Fruit fly (Drosophila melanogaster): ENCODE measurements around the gene Veneno.

Gene Veneno

dm6 chr3R:8354458-8354857 is 7.9 kb downstream of the Veneno start (continued):
- no peak for TF ChIP-seq Lpt (GFP tag; optimal IDR thresholded peaks at IDR 0.05)
- peak; percentile 38; the same call in 1 of the 2 replicates for TF ChIP-seq CG11294 (GFP tag; IDR thresholded peaks at IDR 0.05)
- TF ChIP-seq acj6 (GFP tag; optimal IDR thresholded peaks at IDR 0.05) = peak; percentile 45
- TF ChIP-seq fd85E (GFP tag; optimal IDR thresholded peaks at IDR 0.05) = no peak
- no peak for TF ChIP-seq Ets96B (tag; optimal IDR thresholded peaks at IDR 0.05)
- TF ChIP-seq Sox14 (GFP tag; optimal IDR thresholded peaks at IDR 0.05) = peak; percentile 39
- TF ChIP-seq CG31627 (GFP tag; optimal IDR thresholded peaks at IDR 0.05) = peak; percentile 63
- TF ChIP-seq Hr39 (GFP tag; optimal IDR thresholded peaks at IDR 0.05) = peak; percentile 59
- TF ChIP-seq CG9139 (GFP tag; optimal IDR thresholded peaks at IDR 0.05) = no peak
- peak; percentile 7 for TF ChIP-seq CG6276 (GFP tag; optimal IDR thresholded peaks at IDR 0.05)
- TF ChIP-seq spab (GFP tag; optimal IDR thresholded peaks at IDR 0.05) = no peak
- TF ChIP-seq vri (GFP tag; optimal IDR thresholded peaks at IDR 0.05) = peak; percentile 29
- no peak for TF ChIP-seq fkh (GFP tag; optimal IDR thresholded peaks at IDR 0.05)
- no peak for TF ChIP-seq dac (GFP tag; optimal IDR thresholded peaks at IDR 0.05)
- TF ChIP-seq CG10631 (GFP tag; optimal IDR thresholded peaks at IDR 0.05) = no peak
- TF ChIP-seq CG8319 (GFP tag; optimal IDR thresholded peaks at IDR 0.05) = no peak
- no peak for TF ChIP-seq CG7368 (GFP tag; optimal IDR thresholded peaks at IDR 0.05)
- TF ChIP-seq CG15336 (GFP tag; IDR thresholded peaks at IDR 0.05) = peak; percentile 68
- peak; percentile 67 for TF ChIP-seq esn (GFP tag; optimal IDR thresholded peaks at IDR 0.05)
- peak; percentile 38; the same call in 1 of the 2 replicates for TF ChIP-seq Gug (GFP tag; IDR thresholded peaks at IDR 0.05)
- TF ChIP-seq CG11902 (GFP tag; optimal IDR thresholded peaks at IDR 0.05) = peak; percentile 45
- TF ChIP-seq dsx (GFP tag; optimal IDR thresholded peaks at IDR 0.05; ENCODE audit: poor library complexity, severe bottlenecking) = no peak
- TF ChIP-seq CG1621 (tag; optimal IDR thresholded peaks at IDR 0.05) = no peak
- peak; percentile 33 for TF ChIP-seq achi (GFP tag; optimal IDR thresholded peaks at IDR 0.05)
- TF ChIP-seq CG6792 (GFP tag; optimal IDR thresholded peaks at IDR 0.05) = peak; percentile 8
- peak; percentile 44 for TF ChIP-seq Ets21C (GFP tag; optimal IDR thresholded peaks at IDR 0.05)
- TF ChIP-seq pdm3 (GFP tag; optimal IDR thresholded peaks at IDR 0.05) = peak; percentile 44
- TF ChIP-seq Eip75B (GFP tag; optimal IDR thresholded peaks at IDR 0.05) = no peak

dm6 chr3R:8353994-8354393 is 8.4 kb downstream of the Veneno start:
- TF ChIP-seq lz (GFP tag; optimal IDR thresholded peaks at IDR 0.05) = no peak
- no peak for TF ChIP-seq CG6808 (GFP tag; optimal IDR thresholded peaks at IDR 0.05)
- TF ChIP-seq CG31627 (GFP tag; optimal IDR thresholded peaks at IDR 0.05) = no peak
- TF ChIP-seq Hr38 (GFP tag; optimal IDR thresholded peaks at IDR 0.05) = no peak
- TF ChIP-seq svp (GFP tag) = no peak
- TF ChIP-seq CG34406 (GFP tag; optimal IDR thresholded peaks at IDR 0.05) = no peak
- TF ChIP-seq pdm3 (GFP tag; optimal IDR thresholded peaks at IDR 0.05) = no peak
- TF ChIP-seq net (GFP tag; optimal IDR thresholded peaks at IDR 0.05) = no peak
- no peak for TF ChIP-seq Met (GFP tag; optimal IDR thresholded peaks at IDR 0.05)

- TF ChIP-seq dac (GFP tag; optimal IDR thresholded peaks at IDR 0.05) (no peak), lz (GFP tag; optimal IDR thresholded peaks at IDR 0.05) (no peak), fkh (GFP tag; optimal IDR thresholded peaks at IDR 0.05) (peak; percentile 45), CG9139 (GFP tag; optimal IDR thresholded peaks at IDR 0.05) (no peak), Gug (GFP tag; IDR thresholded peaks at IDR 0.05) (no peak), topi (GFP tag; optimal IDR thresholded peaks at IDR 0.05) (no peak), cyc (GFP tag; optimal IDR thresholded peaks at IDR 0.05) (no peak), CG6854 (GFP tag; optimal IDR thresholded peaks at IDR 0.05) (no peak), salr (GFP tag; optimal IDR thresholded peaks at IDR 0.05) (no peak), vri (GFP tag; optimal IDR thresholded peaks at IDR 0.05) (peak; percentile 90), CG8119 (GFP tag; IDR thresholded peaks at IDR 0.05) (no peak), CG6163 (GFP tag; IDR thresholded peaks at IDR 0.05) (no peak), net (GFP tag; optimal IDR thresholded peaks at IDR 0.05) (peak; percentile 51), Eip78C (GFP tag) (peak; percentile 43), CG3919 (GFP tag; optimal IDR thresholded peaks at IDR 0.05) (no peak)
Observed at dm6 chr3R:8352961-8353728, 9.2 kb downstream of the Veneno start.
